Worm (Caenorhabditis elegans): Measurements from ENCODE around the gene Y110A2AL.6.

- TF ChIP-seq zag-1 (tag; optimal IDR thresholded peaks at IDR 0.05), result no peak
- TF ChIP-seq ama-1 (optimal IDR thresholded peaks at IDR 0.05), result no peak
- no peak for TF ChIP-seq pha-4 (tag; optimal IDR thresholded peaks at IDR 0.05)
- no peak for TF ChIP-seq aly-2 (tag; optimal IDR thresholded peaks at IDR 0.05)
- no peak for TF ChIP-seq nhr-25 (tag; optimal IDR thresholded peaks at IDR 0.05)
- TF ChIP-seq ztf-11 (tag; optimal IDR thresholded peaks at IDR 0.05), result no peak
- TF ChIP-seq jun-1 (tag; optimal IDR thresholded peaks at IDR 0.05), result no peak
- TF ChIP-seq ceh-28 (tag; optimal IDR thresholded peaks at IDR 0.05), result no peak
- no peak for TF ChIP-seq mml-1 (tag; optimal IDR thresholded peaks at IDR 0.05)
- TF ChIP-seq eor-1 (tag; optimal IDR thresholded peaks at IDR 0.05), result no peak
- TF ChIP-seq ztf-4 (tag; optimal IDR thresholded peaks at IDR 0.05), result no peak
- no peak for TF ChIP-seq nhr-12 (tag; optimal IDR thresholded peaks at IDR 0.05)
- no peak for TF ChIP-seq egl-27 (tag; optimal IDR thresholded peaks at IDR 0.05)
These were observed 45.0 kb downstream of the Y110A2AL.6 start for ce11 chrII:2796431-2796830.

All from whole organism, L3 larva.